Worm (Caenorhabditis elegans) whole organism, L4 larva: ENCODE results near the gene cyp-33C4.

Experiments
- F26F4.8 ChIP-seq: fragments of 200-800 bp; sonication (Bioruptor generic); conservative IDR thresholded peaks from 2 replicates; pipeline ENCODE4 v1.3.6; 2022; ENCODE audit warnings: missing genetic modification characterization, missing compliant biosample characterization
- F37D6.2 ChIP-seq: sonication (generic microtip); optimal IDR thresholded peaks from 2 replicates; lab custom pipeline; 2016; ENCODE audit warnings: mild to moderate bottlenecking, missing genetic modification characterization, missing compliant biosample characterization
- T20F7.1 ChIP-seq: fragments of 200-800 bp; sonication (Bioruptor generic); optimal IDR thresholded peaks from 2 replicates; lab custom pipeline; 2018; ENCODE audit warnings: mild to moderate bottlenecking, missing genetic modification characterization, missing compliant biosample characterization
- Y105C5A.15 ChIP-seq: fragments of 200-800 bp; sonication (Bioruptor generic); IDR thresholded peaks from 2 replicates; pipeline ENCODE4 v1.3.6; 2022; ENCODE audit warnings: missing genetic modification characterization, missing compliant biosample characterization
- ZK337.2 ChIP-seq: fragments of 200-800 bp; sonication (Bioruptor generic); IDR thresholded peaks from 2 replicates; pipeline ENCODE4 v1.3.6; 2022; ENCODE audit warnings: missing genetic modification reagents, missing genetic modification characterization, missing compliant biosample characterization
- aha-1 ChIP-seq: fragments of 150-350 bp; peaks from one replicate; lab custom pipeline; 2014; ENCODE audit warnings: missing biosample characterization, missing genetic modification characterization
- ama-1 ChIP-seq: fragments of 150-350 bp; optimal IDR thresholded peaks from 2 replicates; lab custom pipeline; 2014; ENCODE audit warnings: inconsistent platforms, mixed read lengths
- daf-16 ChIP-seq, 3 experiments: sonication (generic microtip); optimal IDR thresholded peaks; 2 replicates each; lab custom pipeline; 2016 to 2017; ENCODE audit warnings: missing genetic modification characterization in 3 of 3, missing genetic modification reagents in 3 of 3, mild to moderate bottlenecking in 2 of 3, missing compliant biosample characterization in 2 of 3, missing biosample characterization in 1 of 3, moderate library complexity in 1 of 3
- daf-19 ChIP-seq: fragments of 200-800 bp; sonication (Bioruptor generic); conservative IDR thresholded peaks from 2 replicates; pipeline ENCODE4 v1.3.6; 2022; ENCODE audit warnings: missing genetic modification characterization, missing compliant biosample characterization
- dmd-6 ChIP-seq: fragments of 200-800 bp; sonication (Bioruptor generic); IDR thresholded peaks from 2 replicates; pipeline ENCODE4 v1.3.6; 2022; ENCODE audit warnings: missing genetic modification reagents, missing genetic modification characterization, missing compliant biosample characterization
- dpl-1 ChIP-seq: fragments of 150-350 bp; optimal IDR thresholded peaks from 2 replicates; lab custom pipeline; 2014; ENCODE audit warnings: missing biosample characterization, missing genetic modification reagents, missing genetic modification characterization
- dve-1 ChIP-seq: sonication (generic microtip); optimal IDR thresholded peaks from 2 replicates; lab custom pipeline; 2017; ENCODE audit warnings: antibody characterized with exemption, mild to moderate bottlenecking, missing genetic modification characterization, missing compliant biosample characterization; ENCODE audit not compliant: insufficient read depth
- egl-27 ChIP-seq: sonication (generic microtip); optimal IDR thresholded peaks from 3 replicates; lab custom pipeline; 2017; ENCODE audit warnings: missing biosample characterization, missing genetic modification reagents, missing genetic modification characterization
- gei-8 ChIP-seq: fragments of 200-800 bp; sonication (Bioruptor generic); optimal IDR thresholded peaks from 2 replicates; lab custom pipeline; 2018; ENCODE audit warnings: mild to moderate bottlenecking, missing genetic modification characterization, missing compliant biosample characterization
- hif-1 ChIP-seq, 2 experiments: sonication (generic microtip); optimal IDR thresholded peaks; 2 replicates each; lab custom pipeline; 2016 to 2017; ENCODE audit warnings: missing compliant biosample characterization in 2 of 2, missing genetic modification characterization in 2 of 2, missing genetic modification reagents in 2 of 2, missing genotype in 2 of 2, mild to moderate bottlenecking in 1 of 2
- hlh-11 ChIP-seq: fragments of 200-800 bp; sonication (Bioruptor generic); optimal IDR thresholded peaks from 2 replicates; lab custom pipeline; 2018; ENCODE audit warnings: mild to moderate bottlenecking, missing genetic modification characterization, missing compliant biosample characterization
- hlh-30 ChIP-seq: sonication (generic microtip); optimal IDR thresholded peaks from 2 replicates; lab custom pipeline; 2017; ENCODE audit warnings: antibody characterized with exemption, mild to moderate bottlenecking, missing genetic modification characterization, missing compliant biosample characterization; ENCODE audit not compliant: insufficient read depth
- lin-1 ChIP-seq: fragments of 200-800 bp; sonication (Bioruptor generic); IDR thresholded peaks from 2 replicates; pipeline ENCODE4 v1.3.6; 2022; ENCODE audit warnings: missing genetic modification reagents, missing genetic modification characterization, missing compliant biosample characterization
- madf-9 ChIP-seq: fragments of 200-800 bp; sonication (Bioruptor generic); conservative IDR thresholded peaks from 2 replicates; pipeline ENCODE4 v1.3.6; 2022; ENCODE audit warnings: missing genetic modification reagents, missing genetic modification characterization, missing compliant biosample characterization
- mdl-1 ChIP-seq, 2 experiments: fragments of 150-350 bp in 1 of 2; sonication (generic microtip) in 1 of 2; optimal IDR thresholded peaks; 2 replicates each; lab custom pipeline; 2014 to 2017; ENCODE audit warnings: missing biosample characterization in 2 of 2, missing genetic modification characterization in 2 of 2
- mep-1 ChIP-seq: fragments of 150-350 bp; sonication (generic microtip); optimal IDR thresholded peaks from 3 replicates; lab custom pipeline; 2014; ENCODE audit warnings: missing biosample characterization, missing genetic modification characterization
- mes-2 ChIP-seq: sonication (generic microtip); optimal IDR thresholded peaks from 2 replicates; lab custom pipeline; 2016; ENCODE audit warnings: missing genotype, mild to moderate bottlenecking, missing genetic modification characterization, missing compliant biosample characterization; ENCODE audit not compliant: poor library complexity, severe bottlenecking
- nhr-102 ChIP-seq: sonication (generic microtip); optimal IDR thresholded peaks from 2 replicates; lab custom pipeline; 2016; ENCODE audit warnings: mild to moderate bottlenecking, missing genetic modification characterization, moderate library complexity, missing compliant biosample characterization
- nhr-237 ChIP-seq: sonication (generic microtip); optimal IDR thresholded peaks from 2 replicates; lab custom pipeline; 2017; ENCODE audit warnings: missing biosample characterization, missing genetic modification characterization
- nhr-28 ChIP-seq: fragments of 150-350 bp; optimal IDR thresholded peaks from 2 replicates; lab custom pipeline; 2014; ENCODE audit warnings: missing biosample characterization, missing genetic modification characterization
- nhr-48 ChIP-seq: sonication (generic microtip); optimal IDR thresholded peaks from 2 replicates; lab custom pipeline; 2016; ENCODE audit warnings: mild to moderate bottlenecking, missing genetic modification characterization, missing compliant biosample characterization
- nhr-6 ChIP-seq: fragments of 150-350 bp; optimal IDR thresholded peaks from 2 replicates; lab custom pipeline; 2014; ENCODE audit warnings: missing biosample characterization, missing genetic modification characterization
- nhr-77 ChIP-seq: fragments of 150-350 bp; optimal IDR thresholded peaks from 2 replicates; lab custom pipeline; 2014; ENCODE audit warnings: missing biosample characterization, missing genetic modification characterization
- pqm-1 ChIP-seq: sonication (generic microtip); optimal IDR thresholded peaks from 2 replicates; lab custom pipeline; 2017; ENCODE audit warnings: missing biosample characterization, missing genetic modification characterization
- set-16 ChIP-seq: fragments of 200-800 bp; sonication (Bioruptor generic); IDR thresholded peaks from 2 replicates; pipeline ENCODE4 v1.3.6; 2022; ENCODE audit warnings: missing genetic modification reagents, missing genetic modification characterization, missing compliant biosample characterization
- snpc-1.2 ChIP-seq: fragments of 200-800 bp; sonication (Bioruptor generic); IDR thresholded peaks from 2 replicates; pipeline ENCODE4 v1.3.6; 2022; ENCODE audit warnings: missing genetic modification reagents, missing genetic modification characterization, missing compliant biosample characterization
- spr-3 ChIP-seq: fragments of 200-800 bp; sonication (Bioruptor generic); optimal IDR thresholded peaks from 2 replicates; lab custom pipeline; 2018; ENCODE audit warnings: mild to moderate bottlenecking, missing genetic modification characterization, missing compliant biosample characterization
- tra-1 ChIP-seq: fragments of 200-800 bp; sonication (Bioruptor generic); IDR thresholded peaks from 2 replicates; pipeline ENCODE4 v1.3.6; 2022; ENCODE audit warnings: missing genetic modification reagents, missing genetic modification characterization, missing compliant biosample characterization
- unc-62 ChIP-seq, 3 experiments: fragments of 150-350 bp in 1 of 3; sonication (generic microtip); optimal IDR thresholded peaks in 2 of 3; peaks in 1 of 3; 1 replicate in 1 of 3; 2 replicates in 2 of 3; lab custom pipeline; 2014 to 2017; ENCODE audit warnings: missing biosample characterization in 3 of 3, missing genetic modification characterization in 3 of 3, missing genetic modification reagents in 3 of 3, missing genotype in 1 of 3
- zag-1 ChIP-seq: fragments of 150-350 bp; optimal IDR thresholded peaks from 2 replicates; lab custom pipeline; 2014; ENCODE audit warnings: missing biosample characterization, missing genetic modification characterization
- ztf-7 ChIP-seq: fragments of 150-350 bp; optimal IDR thresholded peaks from 2 replicates; lab custom pipeline; 2014; ENCODE audit warnings: missing biosample characterization, missing genetic modification characterization

Gene cyp-33C4

ce11 chrV:2250126-2250590 lies 14.2 kb downstream of the cyp-33C4 start, which contains the start of gene cyp-33C7:
Gene cyp-33C7, plus strand, starts transcription at chrV:2250540.
- peak; percentile 9 for TF ChIP-seq ztf-7
- TF ChIP-seq mdl-1 (tag; optimal IDR thresholded peaks at IDR 0.05; lab: Kevin White, UChicago) = peak in 1 of 2 experiments; percentile 68
- peak; percentile 87 for TF ChIP-seq dve-1 (tag; lab: Kevin White, UChicago)
- peak in 1 of 2 experiments; percentile 1 for TF ChIP-seq hif-1 (tag; optimal IDR thresholded peaks at IDR 0.05; lab: Kevin White, UChicago)
- TF ChIP-seq hlh-11 = peak; percentile 85
- no peak for TF ChIP-seq zag-1 (tag; lab: Kevin White, UChicago)
- no peak for TF ChIP-seq F26F4.8
- TF ChIP-seq ZK337.2 (GFP tag; lab: Robert Waterston, UW) = no peak
- TF ChIP-seq unc-62 (GFP tag; optimal IDR thresholded peaks at IDR 0.05 in 1 of 2; lab: Kevin White, UChicago) = peak in 1 of 2 experiments; percentile 48
- no peak for TF ChIP-seq unc-62 (tag; optimal IDR thresholded peaks at IDR 0.05; lab: Kevin White, UChicago)
- TF ChIP-seq madf-9 (GFP tag; lab: Robert Waterston, UW) = no peak
- TF ChIP-seq dmd-6 (GFP tag; lab: Robert Waterston, UW) = peak; percentile 85
- peak; percentile 64 for TF ChIP-seq mep-1 (tag; lab: Kevin White, UChicago)
- peak; percentile 98 for TF ChIP-seq nhr-28 (tag; lab: Kevin White, UChicago)
- TF ChIP-seq aha-1 (tag; lab: Kevin White, UChicago) = peak; percentile 45
- TF ChIP-seq nhr-48 (tag; lab: Kevin White, UChicago) = peak; percentile 29
- peak; percentile 15 for TF ChIP-seq dpl-1 (GFP tag; lab: Kevin White, UChicago)
- peak; percentile 89 for TF ChIP-seq nhr-77 (tag; lab: Kevin White, UChicago)
- TF ChIP-seq tra-1 (GFP tag; lab: Robert Waterston, UW) = 0 out of 2 replicates have a peak, but pooled peaks have one; percentile 39
- peak; percentile 82 for TF ChIP-seq nhr-102
- peak in 1 of 2 experiments; percentile 43 for TF ChIP-seq daf-16 (GFP tag; optimal IDR thresholded peaks at IDR 0.05; lab: Kevin White, UChicago)
- TF ChIP-seq daf-16 (tag; optimal IDR thresholded peaks at IDR 0.05; lab: Kevin White, UChicago) = peak; percentile 98
- TF ChIP-seq lin-1 (GFP tag; lab: Robert Waterston, UW) = 0 out of 2 replicates have a peak, but pooled peaks have one; percentile 36
- TF ChIP-seq nhr-6 (tag; lab: Kevin White, UChicago) = peak; percentile 27
- TF ChIP-seq egl-27 (tag; lab: Kevin White, UChicago) = no peak
- TF ChIP-seq pqm-1 = peak; percentile 65
- TF ChIP-seq mes-2 (tag; lab: Kevin White, UChicago) = peak; percentile 44
- peak; percentile 90 for TF ChIP-seq hlh-30 (tag; lab: Kevin White, UChicago)

ce11 chrV:2251774-2252173 lies 15.8 kb downstream of the cyp-33C4 start:
- no peak for TF ChIP-seq daf-16 (GFP tag; optimal IDR thresholded peaks at IDR 0.05; lab: Kevin White, UChicago)
- TF ChIP-seq daf-16 (tag; optimal IDR thresholded peaks at IDR 0.05; lab: Kevin White, UChicago) = peak; percentile 19
- TF ChIP-seq T20F7.1 = no peak
- no peak for TF ChIP-seq ama-1 (lab: Kevin White, UChicago)
- no peak for TF ChIP-seq F37D6.2
- no peak for TF ChIP-seq nhr-48 (tag; lab: Kevin White, UChicago)
- peak; percentile 73 for TF ChIP-seq dmd-6 (GFP tag; lab: Robert Waterston, UW)
- TF ChIP-seq spr-3 (GFP tag; lab: Kevin White, UChicago) = no peak
- peak; percentile 8 for TF ChIP-seq dve-1 (tag; lab: Kevin White, UChicago)
- TF ChIP-seq snpc-1.2 (GFP tag; lab: Robert Waterston, UW) = no peak
- no peak for TF ChIP-seq nhr-237
- peak; percentile 7 for TF ChIP-seq pqm-1

- TF ChIP-seq gei-8 (GFP tag; lab: Kevin White, UChicago) (no peak), unc-62 (GFP tag; optimal IDR thresholded peaks at IDR 0.05 in 1 of 2; lab: Kevin White, UChicago) (peak in 1 of 2 experiments; percentile 82), unc-62 (tag; optimal IDR thresholded peaks at IDR 0.05; lab: Kevin White, UChicago) (no peak), Y105C5A.15 (GFP tag; lab: Robert Waterston, UW) (no peak), set-16 (peak; percentile 72), daf-19 (no peak)
Measured at ce11 chrV:2254553-2255124, 18.7 kb downstream of the cyp-33C4 start, which contains the start of gene str-253. Gene str-253, minus strand, starts transcription at chrV:2254603.
